Worm (Caenorhabditis elegans): ENCODE data around the gene T23D5.3.

Gene T23D5.3

ce11 chrV:15721431-15721830 is 12.0 kb downstream of the T23D5.3 start:
- TF ChIP-seq Y55F3AM.14 (GFP tag; optimal IDR thresholded peaks at IDR 0.05) (no peak), egl-27 (tag; optimal IDR thresholded peaks at IDR 0.05) (no peak), aly-2 (tag; optimal IDR thresholded peaks at IDR 0.05) (no peak), sem-4 (tag; optimal IDR thresholded peaks at IDR 0.05) (no peak), F13H6.1 (tag; optimal IDR thresholded peaks at IDR 0.05) (no peak), snpc-4 (tag; optimal IDR thresholded peaks at IDR 0.05) (no peak), elt-1 (tag; optimal IDR thresholded peaks at IDR 0.05) (no peak), ztf-4 (tag; optimal IDR thresholded peaks at IDR 0.05) (no peak), nhr-12 (tag; optimal IDR thresholded peaks at IDR 0.05) (no peak), peb-1 (tag; optimal IDR thresholded peaks at IDR 0.05) (no peak), mab-5 (tag; optimal IDR thresholded peaks at IDR 0.05) (no peak), gmeb-1 (tag; optimal IDR thresholded peaks at IDR 0.05) (no peak), lin-39 (tag; optimal IDR thresholded peaks at IDR 0.05) (no peak), crh-2 (tag; optimal IDR thresholded peaks at IDR 0.05) (no peak), ama-1 (optimal IDR thresholded peaks at IDR 0.05) (no peak), zag-1 (tag; optimal IDR thresholded peaks at IDR 0.05) (no peak)

- TF ChIP-seq elt-1 (tag; optimal IDR thresholded peaks at IDR 0.05) (no peak), unc-62 (GFP tag; optimal IDR thresholded peaks at IDR 0.05) (no peak), unc-39 (tag; optimal IDR thresholded peaks at IDR 0.05) (no peak), nhr-23 (tag; optimal IDR thresholded peaks at IDR 0.05) (no peak), ztf-11 (tag; optimal IDR thresholded peaks at IDR 0.05) (no peak), aly-2 (tag; optimal IDR thresholded peaks at IDR 0.05) (no peak), ztf-4 (tag; optimal IDR thresholded peaks at IDR 0.05) (no peak), ZK546.5 (tag; optimal IDR thresholded peaks at IDR 0.05) (no peak), lin-39 (tag; optimal IDR thresholded peaks at IDR 0.05) (no peak), ceh-16 (tag; optimal IDR thresholded peaks at IDR 0.05) (no peak), nhr-237 (tag; optimal IDR thresholded peaks at IDR 0.05) (no peak), elt-3 (tag; optimal IDR thresholded peaks at IDR 0.05) (no peak), unc-55 (GFP tag; optimal IDR thresholded peaks at IDR 0.05) (no peak), blmp-1 (tag; optimal IDR thresholded peaks at IDR 0.05; ENCODE audit: insufficient read depth) (no peak), ama-1 (optimal IDR thresholded peaks at IDR 0.05) (no peak), zag-1 (tag; optimal IDR thresholded peaks at IDR 0.05) (no peak)
Measured at ce11 chrV:15719570-15719969, 13.9 kb downstream of the T23D5.3 start, which contains the start of gene Y6E2A.7. Y6E2A.7 (plus strand) TSS chrV:15719870.

DNA sequence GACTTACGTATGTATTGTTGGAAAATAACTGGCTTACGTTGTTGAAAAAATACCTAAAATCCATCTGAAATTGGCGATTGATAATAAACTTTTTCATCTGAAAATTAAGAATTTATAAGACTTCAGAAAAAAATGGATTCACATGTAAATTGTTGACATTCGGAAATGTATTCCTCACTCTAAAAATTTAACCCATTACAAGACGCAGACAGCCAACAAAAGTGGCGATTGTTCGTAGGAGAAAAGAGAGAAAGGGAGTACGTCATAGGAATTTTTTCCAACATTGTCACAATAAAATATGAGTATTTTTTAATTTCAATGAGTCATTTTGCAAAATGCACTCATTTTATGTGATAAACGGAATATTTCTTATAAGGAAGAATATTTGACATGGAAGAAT is 14.9 kb downstream of the T23D5.3 start, which contains the start of gene Y6E2A.5:
Gene Y6E2A.5 (minus strand): TSS at position 101 of the 400 bp plus-strand sequence.
- TF ChIP-seq nhr-10 (tag; optimal IDR thresholded peaks at IDR 0.05) = no peak
- no peak for TF ChIP-seq alr-1 (tag; optimal IDR thresholded peaks at IDR 0.05)
- TF ChIP-seq aly-2 (tag; optimal IDR thresholded peaks at IDR 0.05) = no peak

DNA sequence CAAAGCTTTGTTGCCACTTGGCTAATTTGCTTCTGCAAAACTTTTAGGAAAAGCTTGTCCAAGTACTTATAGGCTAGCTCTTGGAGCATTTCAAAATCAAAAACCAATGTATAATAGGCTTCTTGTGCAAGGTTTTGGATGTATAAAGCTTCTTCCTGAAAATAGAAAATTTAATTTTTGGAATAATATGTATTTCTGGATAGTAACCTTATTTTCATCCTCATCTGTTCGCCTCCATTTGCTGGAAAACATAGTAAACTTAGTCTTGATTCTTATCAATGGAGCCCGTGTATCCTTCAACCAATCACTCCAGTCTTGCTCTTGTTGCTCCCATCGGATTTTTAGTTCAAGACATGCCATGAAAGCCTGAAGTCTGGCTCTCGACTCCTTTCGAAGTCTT is 16.8 kb downstream of the T23D5.3 start, which contains the start of gene Y6E2A.4:
Gene Y6E2A.4 (minus strand): TSS at position 101 of the 400 bp plus-strand sequence.
- TF ChIP-seq ceh-16 (tag; optimal IDR thresholded peaks at IDR 0.05) (no peak), unc-39 (tag; optimal IDR thresholded peaks at IDR 0.05) (no peak), ceh-82 (tag; optimal IDR thresholded peaks at IDR 0.05) (no peak), dmd-4 (tag; optimal IDR thresholded peaks at IDR 0.05) (no peak), egl-27 (tag; optimal IDR thresholded peaks at IDR 0.05) (no peak), nhr-237 (tag; optimal IDR thresholded peaks at IDR 0.05) (no peak), ztf-1 (GFP tag; conservative IDR thresholded peaks at IDR 0.05) (no peak), nhr-129 (tag; optimal IDR thresholded peaks at IDR 0.05) (no peak), aly-2 (tag; optimal IDR thresholded peaks at IDR 0.05) (no peak), C34F6.9 (tag; optimal IDR thresholded peaks at IDR 0.05) (no peak), lin-39 (tag; optimal IDR thresholded peaks at IDR 0.05) (no peak), unc-55 (GFP tag; optimal IDR thresholded peaks at IDR 0.05) (no peak), lin-11 (tag; optimal IDR thresholded peaks at IDR 0.05) (no peak), nhr-23 (tag; optimal IDR thresholded peaks at IDR 0.05) (no peak), mbf-1 (tag; optimal IDR thresholded peaks at IDR 0.05) (no peak), crh-2 (tag; optimal IDR thresholded peaks at IDR 0.05) (no peak), nhr-25 (tag; optimal IDR thresholded peaks at IDR 0.05) (no peak)

DNA sequence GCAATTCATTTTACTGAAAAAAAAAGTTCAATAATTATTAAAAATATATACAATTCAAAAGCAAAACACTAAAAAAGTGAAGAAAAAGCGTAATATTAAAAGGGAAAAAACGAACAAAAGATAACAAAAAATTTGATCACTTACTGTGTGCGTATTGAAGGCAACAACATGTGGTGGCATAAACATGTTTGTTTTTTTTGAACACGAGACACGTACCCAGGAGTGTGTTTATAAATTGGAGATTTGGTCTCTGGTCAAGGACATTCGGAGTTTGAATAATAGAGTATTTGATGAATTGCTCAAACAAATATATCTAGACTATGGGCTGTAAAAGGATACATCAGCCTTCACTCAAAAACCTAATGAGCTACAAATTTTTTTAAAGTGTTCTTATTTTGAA is 17.8 kb downstream of the T23D5.3 start:
- TF ChIP-seq F13H6.1 (tag; optimal IDR thresholded peaks at IDR 0.05) (no peak), nhr-23 (tag; optimal IDR thresholded peaks at IDR 0.05) (no peak), sem-4 (tag; optimal IDR thresholded peaks at IDR 0.05) (no peak), sma-3 (GFP tag; optimal IDR thresholded peaks at IDR 0.05) (no peak), ztf-1 (GFP tag; conservative IDR thresholded peaks at IDR 0.05) (no peak), unc-39 (tag; optimal IDR thresholded peaks at IDR 0.05) (no peak), nhr-21 (tag; optimal IDR thresholded peaks at IDR 0.05) (no peak)

All from whole organism, L2 larva.